Worm (Caenorhabditis elegans) whole organism, early embryonic: ENCODE data around the gene ife-3.

Experiments
- aly-1 ChIP-seq: sonication (generic microtip); optimal IDR thresholded peaks from 2 replicates; lab custom pipeline; 2016; ENCODE audit warnings: missing genetic modification characterization, missing compliant biosample characterization
- ama-1 ChIP-seq: fragments of 150-350 bp; optimal IDR thresholded peaks from 2 replicates; lab custom pipeline; 2014
- flt-1 ChIP-seq: fragments of 200-800 bp; sonication (Bioruptor generic); IDR thresholded peaks from 2 replicates; pipeline ENCODE4 v1.3.6; 2022; ENCODE audit warnings: missing genetic modification characterization, missing compliant biosample characterization
- hnd-1 ChIP-seq: sonication (generic microtip); optimal IDR thresholded peaks from 2 replicates; lab custom pipeline; 2016; ENCODE audit warnings: missing genetic modification characterization, missing compliant biosample characterization
- pes-1 ChIP-seq: fragments of 200-800 bp; sonication (Bioruptor generic); IDR thresholded peaks from 2 replicates; pipeline ENCODE4 v1.3.6; 2022; ENCODE audit warnings: missing genetic modification reagents, missing genetic modification characterization, missing compliant biosample characterization

- TF ChIP-seq flt-1 = no peak
- TF ChIP-seq ama-1 (lab: Kevin White, UChicago) = no peak
- no peak for TF ChIP-seq hnd-1
- TF ChIP-seq pes-1 = no peak
- TF ChIP-seq aly-1 (tag; lab: Kevin White, UChicago) = no peak
Observed at ce11 chrV:47799-48198, 40.2 kb upstream of the ife-3 start.
